Fruit fly (Drosophila melanogaster) whole organism, embryonic: Measurements from ENCODE around the gene CG32052.
A peak's percentile ranks its signal among the peaks of the same experiment; 100 is the strongest.

Experiments used
- Ada2b ChIP-seq: fragments of 200-800 bp; sonication (Bioruptor generic); IDR thresholded peaks from 2 replicates; pipeline ENCODE4 v1.3.6; 2022; ENCODE audit warnings: missing biosample characterization, missing genetic modification characterization
- Atf6 ChIP-seq: fragments of 200-800 bp; sonication (Bioruptor generic); IDR thresholded peaks from 2 replicates; pipeline ENCODE4 v1.3.6; 2022; ENCODE audit warnings: missing biosample characterization, missing genetic modification characterization
- CG10979 ChIP-seq: fragments of 200-800 bp; sonication (Bioruptor generic); optimal IDR thresholded peaks from 2 replicates; lab custom pipeline; 2018; ENCODE audit warnings: missing biosample characterization, mild to moderate bottlenecking, missing genetic modification characterization, moderate library complexity
- CG11695 ChIP-seq: fragments of 200-800 bp; sonication (Bioruptor generic); IDR thresholded peaks from 3 replicates; pipeline ENCODE4 v1.3.6; 2022; ENCODE audit warnings: missing biosample characterization, missing genetic modification characterization
- CG12744 ChIP-seq: fragments of 200-800 bp; sonication (Bioruptor generic); optimal IDR thresholded peaks from 2 replicates; lab custom pipeline; 2016; ENCODE audit warnings: missing biosample characterization, missing genetic modification characterization
- CG14050 ChIP-seq: fragments of 200-800 bp; sonication (Bioruptor generic); IDR thresholded peaks from 3 replicates; pipeline ENCODE4 v1.3.6; 2022; ENCODE audit warnings: missing biosample characterization, missing genetic modification characterization
- CG15696 ChIP-seq: fragments of 200-800 bp; sonication (Bioruptor generic); optimal IDR thresholded peaks from 2 replicates; lab custom pipeline; 2019; ENCODE audit warnings: missing biosample characterization, mild to moderate bottlenecking, missing genetic modification characterization, moderate library complexity
- CG17385 ChIP-seq: fragments of 200-800 bp; sonication (Bioruptor generic); optimal IDR thresholded peaks from 3 replicates; lab custom pipeline; 2018; ENCODE audit warnings: missing biosample characterization, mild to moderate bottlenecking, missing genetic modification characterization
- CG33557 ChIP-seq: fragments of 200-800 bp; sonication (Bioruptor generic); optimal IDR thresholded peaks from 2 replicates; lab custom pipeline; 2019; ENCODE audit warnings: missing biosample characterization, mild to moderate bottlenecking, missing genetic modification characterization, moderate library complexity
- CG4424 ChIP-seq: fragments of 200-800 bp; sonication (Bioruptor generic); optimal IDR thresholded peaks from 3 replicates; lab custom pipeline; 2016; ENCODE audit warnings: missing biosample characterization, missing genetic modification characterization
- CG6683 ChIP-seq: fragments of 200-800 bp; sonication (Bioruptor generic); optimal IDR thresholded peaks from 2 replicates; lab custom pipeline; 2017; ENCODE audit warnings: missing biosample characterization, mild to moderate bottlenecking, missing genetic modification characterization, missing genetic modification reagents
- CG7839 ChIP-seq: fragments of 200-800 bp; sonication (Bioruptor generic); optimal IDR thresholded peaks from 3 replicates; lab custom pipeline; 2018; ENCODE audit warnings: missing biosample characterization, mild to moderate bottlenecking, missing genetic modification characterization, moderate library complexity
- CG8290 ChIP-seq, 3 experiments: fragments of 200-800 bp; sonication (Bioruptor generic); optimal IDR thresholded peaks; 2 replicates each; lab custom pipeline; 2016 to 2019; ENCODE audit warnings: missing biosample characterization in 3 of 3, missing genetic modification characterization in 3 of 3, mild to moderate bottlenecking in 2 of 3, moderate library complexity in 1 of 3
- CG8478 ChIP-seq: fragments of >200 bp; optimal IDR thresholded peaks from 2 replicates; lab custom pipeline; 2018
- CG9817 ChIP-seq: fragments of 200-800 bp; sonication (Bioruptor generic); optimal IDR thresholded peaks from 2 replicates; lab custom pipeline; 2018; ENCODE audit warnings: missing biosample characterization, mild to moderate bottlenecking, missing genetic modification characterization, moderate library complexity
- CG9932 ChIP-seq: fragments of 200-800 bp; sonication (Bioruptor generic); IDR thresholded peaks from 2 replicates; pipeline ENCODE4 v1.3.6; 2022; ENCODE audit warnings: missing biosample characterization, missing genetic modification characterization
- D19A ChIP-seq: fragments of 200-800 bp; optimal IDR thresholded peaks from 3 replicates; lab custom pipeline; 2019; ENCODE audit warnings: missing biosample characterization, mild to moderate bottlenecking, missing genetic modification characterization, moderate library complexity
- Ets97D ChIP-seq: fragments of 200-800 bp; sonication (Bioruptor generic); optimal IDR thresholded peaks from 3 replicates; lab custom pipeline; 2016; ENCODE audit warnings: missing biosample characterization, missing genetic modification characterization
- Jarid2 ChIP-seq: fragments of 200-800 bp; sonication (Bioruptor generic); optimal IDR thresholded peaks from 3 replicates; lab custom pipeline; 2017; ENCODE audit warnings: mild to moderate bottlenecking, missing biosample characterization, missing genetic modification reagents, missing genetic modification characterization
- MESR4 ChIP-seq: fragments of 200-800 bp; sonication (Bioruptor generic); optimal IDR thresholded peaks from 2 replicates; lab custom pipeline; 2018; ENCODE audit warnings: missing biosample characterization, mild to moderate bottlenecking, missing genetic modification characterization, moderate library complexity
- Mad ChIP-seq: fragments of 200-800 bp; sonication (Bioruptor generic); optimal IDR thresholded peaks from 2 replicates; lab custom pipeline; 2016; ENCODE audit warnings: missing biosample characterization, missing genetic modification characterization
- Med ChIP-seq: fragments of 200-800 bp; sonication (Bioruptor generic); peaks from one replicate; lab custom pipeline; 2016; ENCODE audit warnings: missing biosample characterization, missing genetic modification characterization, mild to moderate bottlenecking, inconsistent platforms, moderate library complexity
- Mrtf ChIP-seq: fragments of 200-800 bp; sonication (Bioruptor generic); IDR thresholded peaks from 3 replicates; pipeline ENCODE4 v1.3.6; 2022; ENCODE audit warnings: missing biosample characterization, missing genetic modification characterization
- Oaz ChIP-seq: fragments of 200-800 bp; sonication (Bioruptor generic); IDR thresholded peaks from 2 replicates; pipeline ENCODE4 v1.3.6; 2022; ENCODE audit warnings: missing biosample characterization, missing genetic modification characterization
- Stat92E ChIP-seq, 3 experiments: fragments of >200 bp in 2 of 3; fragments of 200-800 bp in 1 of 3; sonication (Bioruptor generic) in 1 of 3; optimal IDR thresholded peaks; 2 replicates each; lab custom pipeline; 2017 to 2019; ENCODE audit warnings: missing biosample characterization in 3 of 3, missing genetic modification characterization in 3 of 3, mild to moderate bottlenecking in 1 of 3, moderate library complexity in 1 of 3
- al ChIP-seq: fragments of 200-800 bp; sonication (Bioruptor generic); IDR thresholded peaks from 2 replicates; pipeline ENCODE4 v1.3.6; 2022; ENCODE audit warnings: missing biosample characterization, missing genetic modification characterization
- bbx ChIP-seq: fragments of 200-800 bp; sonication (Bioruptor generic); IDR thresholded peaks from 2 replicates; pipeline ENCODE4 v1.3.6; 2022; ENCODE audit warnings: missing biosample characterization, missing genetic modification characterization; ENCODE audit not compliant: partially characterized antibody
- btn ChIP-seq: fragments of 200-800 bp; sonication (Bioruptor generic); optimal IDR thresholded peaks from 2 replicates; lab custom pipeline; 2016; ENCODE audit warnings: missing biosample characterization, missing genetic modification characterization
- chm ChIP-seq: fragments of 200-800 bp; sonication (Bioruptor generic); IDR thresholded peaks from 2 replicates; pipeline ENCODE4 v1.3.6; 2022; ENCODE audit warnings: missing biosample characterization, missing genetic modification characterization
- corto ChIP-seq: fragments of 200-800 bp; sonication (Bioruptor generic); optimal IDR thresholded peaks from 2 replicates; lab custom pipeline; 2016; ENCODE audit warnings: missing biosample characterization, mild to moderate bottlenecking, missing genetic modification characterization, moderate library complexity
- dpn ChIP-seq, 2 experiments: fragments of 200-800 bp; sonication (Bioruptor generic); optimal IDR thresholded peaks; 3 replicates each; lab custom pipeline; 2016; ENCODE audit warnings: missing biosample characterization in 2 of 2, missing genetic modification characterization in 2 of 2
- fru ChIP-seq: fragments of >200 bp; optimal IDR thresholded peaks from 2 replicates; lab custom pipeline; 2017
- gce ChIP-seq: fragments of 200-800 bp; sonication (Bioruptor generic); IDR thresholded peaks from 3 replicates; pipeline ENCODE4 v1.3.6; 2022; ENCODE audit warnings: missing biosample characterization, missing genetic modification characterization
- ken ChIP-seq: fragments of 200-800 bp; sonication (Bioruptor generic); IDR thresholded peaks from 3 replicates; pipeline ENCODE4 v1.3.6; 2022; ENCODE audit warnings: missing biosample characterization, missing genetic modification characterization
- lbe ChIP-seq: fragments of 200-800 bp; sonication (Bioruptor generic); optimal IDR thresholded peaks from 2 replicates; lab custom pipeline; 2016; ENCODE audit warnings: missing biosample characterization, mild to moderate bottlenecking, missing genetic modification characterization
- lola ChIP-seq, 3 experiments: fragments of >200 bp in 2 of 3; fragments of 200-800 bp in 1 of 3; sonication (Bioruptor generic) in 1 of 3; optimal IDR thresholded peaks; 2 replicates each; lab custom pipeline; 2017 to 2019; ENCODE audit warnings: missing biosample characterization in 3 of 3, missing genetic modification characterization in 3 of 3, mild to moderate bottlenecking in 1 of 3, moderate library complexity in 1 of 3
- mirr ChIP-seq: fragments of 200-800 bp; sonication (Bioruptor generic); optimal IDR thresholded peaks from 3 replicates; lab custom pipeline; 2018; ENCODE audit warnings: missing biosample characterization, mild to moderate bottlenecking, missing genetic modification characterization
- nerfin-2 ChIP-seq: fragments of 200-800 bp; sonication (Bioruptor generic); IDR thresholded peaks from 2 replicates; pipeline ENCODE4 v1.3.6; 2022; ENCODE audit warnings: missing biosample characterization, missing genetic modification characterization; ENCODE audit not compliant: partially characterized antibody
- pan ChIP-seq, 4 experiments: fragments of >200 bp in 3 of 4; fragments of 200-800 bp in 1 of 4; sonication (Bioruptor generic) in 1 of 4; optimal IDR thresholded peaks in 3 of 4; IDR thresholded peaks in 1 of 4; 2 replicates each; pipeline versions ENCODE4 v1.3.6 to Lab custom; 2017 to 2022; ENCODE audit warnings: missing biosample characterization in 2 of 4, missing genetic modification characterization in 2 of 4, mixed read lengths in 1 of 4
- pita ChIP-seq: fragments of 200-800 bp; sonication (Bioruptor generic); optimal IDR thresholded peaks from 2 replicates; lab custom pipeline; 2017; ENCODE audit warnings: missing biosample characterization, mild to moderate bottlenecking, missing genetic modification characterization
- pum ChIP-seq: fragments of 200-800 bp; sonication (Bioruptor generic); optimal IDR thresholded peaks from 2 replicates; lab custom pipeline; 2016; ENCODE audit warnings: missing biosample characterization, missing genetic modification characterization
- ranshi ChIP-seq: fragments of 200-800 bp; sonication (Bioruptor generic); IDR thresholded peaks from 2 replicates; pipeline ENCODE4 v1.3.6; 2022; ENCODE audit warnings: missing biosample characterization, missing genetic modification characterization
- schlank ChIP-seq: fragments of 200-800 bp; sonication (Bioruptor generic); optimal IDR thresholded peaks from 2 replicates; lab custom pipeline; 2018; ENCODE audit warnings: missing biosample characterization, mild to moderate bottlenecking, missing genetic modification characterization
- seq ChIP-seq: fragments of 200-800 bp; sonication (Bioruptor generic); IDR thresholded peaks from 2 replicates; pipeline ENCODE4 v1.3.6; 2022; ENCODE audit warnings: missing biosample characterization, missing genetic modification characterization
- sima ChIP-seq: fragments of 200-800 bp; sonication (Bioruptor generic); optimal IDR thresholded peaks from 2 replicates; lab custom pipeline; 2016; ENCODE audit warnings: missing biosample characterization, missing genetic modification characterization
- stc ChIP-seq: fragments of 200-800 bp; sonication (Bioruptor generic); IDR thresholded peaks from 2 replicates; pipeline ENCODE4 v1.3.6; 2022; ENCODE audit warnings: missing biosample characterization, missing genetic modification characterization
- stwl ChIP-seq: fragments of 200-800 bp; sonication (Bioruptor generic); optimal IDR thresholded peaks from 3 replicates; lab custom pipeline; 2018; ENCODE audit warnings: missing biosample characterization, mild to moderate bottlenecking, missing genetic modification characterization, moderate library complexity
- tgo ChIP-seq: fragments of 200-800 bp; sonication (Bioruptor generic); IDR thresholded peaks from 3 replicates; pipeline ENCODE4 v1.3.6; 2022; ENCODE audit warnings: missing biosample characterization, missing genetic modification characterization
- ttk ChIP-seq: fragments of 200-800 bp; sonication (Bioruptor generic); IDR thresholded peaks from 2 replicates; pipeline ENCODE4 v2.1.2; 2022; ENCODE audit warnings: missing biosample characterization, missing genetic modification characterization
- twi ChIP-seq: fragments of 200-800 bp; optimal IDR thresholded peaks from 2 replicates; lab custom pipeline; 2019; ENCODE audit warnings: missing biosample characterization, mild to moderate bottlenecking, missing genetic modification characterization, moderate library complexity
- zen ChIP-seq: fragments of 200-800 bp; sonication (Bioruptor generic); optimal IDR thresholded peaks from 3 replicates; lab custom pipeline; 2018; ENCODE audit warnings: missing biosample characterization, mild to moderate bottlenecking, missing genetic modification characterization, moderate library complexity

The CG32052 gene

DNA sequence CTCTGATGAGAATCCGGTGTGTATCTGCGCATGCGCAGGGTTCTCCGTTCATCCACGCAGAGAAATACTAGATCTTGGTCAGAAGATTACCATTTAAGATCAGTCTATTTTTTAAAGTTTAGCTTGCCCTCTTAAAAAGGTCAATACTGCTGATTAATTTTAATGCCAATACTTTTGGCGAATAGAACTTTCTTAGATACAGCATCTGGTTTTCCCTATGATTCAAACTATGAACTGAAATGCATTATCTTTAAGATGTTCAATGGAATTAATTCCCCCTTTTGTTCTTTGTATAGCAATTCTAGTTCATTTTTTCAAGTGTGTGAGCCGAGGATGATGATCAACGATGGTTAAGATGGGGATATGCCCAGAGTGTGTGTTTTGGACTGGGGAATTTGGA, 44.5 kb upstream of the CG32052 start (continued):
- TF ChIP-seq dpn (GFP tag; optimal IDR thresholded peaks at IDR 0.05; lab: Kevin White, UChicago): no peak
- no peak for TF ChIP-seq CG6683
- TF ChIP-seq seq (GFP tag; lab: Robert Waterston, UW): no peak
- no peak for TF ChIP-seq CG12744 (GFP tag; lab: Kevin White, UChicago)
- no peak for TF ChIP-seq btn (GFP tag; lab: Kevin White, UChicago)
- TF ChIP-seq sima (GFP tag; lab: Kevin White, UChicago): no peak
- peak; percentile 8 for TF ChIP-seq Med (GFP tag; lab: Kevin White, UChicago)
- no peak for TF ChIP-seq Atf6
- no peak for TF ChIP-seq Mrtf (GFP tag; lab: Robert Waterston, UW)
- TF ChIP-seq CG14050 (GFP tag; lab: Robert Waterston, UW): no peak
- TF ChIP-seq lola (GFP tag; optimal IDR thresholded peaks at IDR 0.05; lab: Kevin White, UChicago): peak in 1 of 3 experiments; percentile 27
- no peak for TF ChIP-seq zen
- peak; percentile 49 for TF ChIP-seq lbe (GFP tag; lab: Kevin White, UChicago)
- no peak for TF ChIP-seq CG8478
- no peak for TF ChIP-seq Ets97D (GFP tag; lab: Kevin White, UChicago)
- peak; percentile 28 for TF ChIP-seq corto (GFP tag; lab: Kevin White, UChicago)
- no peak for TF ChIP-seq pum (GFP tag; lab: Kevin White, UChicago)
- no peak for TF ChIP-seq CG8290 (GFP tag; optimal IDR thresholded peaks at IDR 0.05; lab: Kevin White, UChicago)
- no peak for TF ChIP-seq CG8290 (tag; optimal IDR thresholded peaks at IDR 0.05; lab: Kevin White, UChicago)
- TF ChIP-seq Jarid2 (GFP tag; lab: Kevin White, UChicago): no peak
- TF ChIP-seq fru: no peak
- TF ChIP-seq pan (optimal IDR thresholded peaks at IDR 0.05; lab: Kevin White, UChicago): no peak
- TF ChIP-seq pan (GFP tag; optimal IDR thresholded peaks at IDR 0.05 in 1 of 2, IDR thresholded peaks at IDR 0.05 in 1 of 2): no peak
- no peak for TF ChIP-seq mirr (GFP tag; lab: Kevin White, UChicago)
- TF ChIP-seq al (GFP tag; lab: Robert Waterston, UW): no peak
- TF ChIP-seq bbx (GFP tag; lab: Robert Waterston, UW): no peak
- TF ChIP-seq Stat92E (GFP tag; optimal IDR thresholded peaks at IDR 0.05; lab: Kevin White, UChicago): no peak
- TF ChIP-seq gce (GFP tag; lab: Robert Waterston, UW): no peak
- TF ChIP-seq CG10979: peak; percentile 58
- no peak for TF ChIP-seq Ada2b (GFP tag; lab: Robert Waterston, UW)
- peak; percentile 1 for TF ChIP-seq CG33557 (GFP tag; lab: Kevin White, UChicago)
- no peak for TF ChIP-seq CG11695 (GFP tag; lab: Robert Waterston, UW)
- no peak for TF ChIP-seq ttk
- no peak for TF ChIP-seq stwl
- TF ChIP-seq CG17385 (GFP tag; lab: Kevin White, UChicago): no peak
- TF ChIP-seq CG9817: no peak
- no peak for TF ChIP-seq pita
- no peak for TF ChIP-seq Oaz
- no peak for TF ChIP-seq Mad (GFP tag; lab: Kevin White, UChicago)
- no peak for TF ChIP-seq CG15696 (tag; lab: Kevin White, UChicago)
- TF ChIP-seq ranshi: no peak
- no peak for TF ChIP-seq tgo (GFP tag; lab: Robert Waterston, UW)
- no peak for TF ChIP-seq chm
- no peak for TF ChIP-seq CG9932 (GFP tag; lab: Robert Waterston, UW)
- no peak for TF ChIP-seq CG7839 (tag; lab: Kevin White, UChicago)
- TF ChIP-seq MESR4 (GFP tag; lab: Kevin White, UChicago): no peak
- no peak for TF ChIP-seq nerfin-2 (GFP tag; lab: Robert Waterston, UW)
- TF ChIP-seq ken: no peak
- no peak for TF ChIP-seq stc (GFP tag; lab: Robert Waterston, UW)
- TF ChIP-seq D19A (tag; lab: Kevin White, UChicago): peak; percentile 4
- TF ChIP-seq schlank (tag; lab: Kevin White, UChicago): no peak
- peak; percentile 9 for TF ChIP-seq CG4424 (GFP tag; lab: Kevin White, UChicago)
- TF ChIP-seq twi: no peak
